Fruit fly (Drosophila melanogaster) whole organism, embryonic: ENCODE data around the gene Srpk79D.

Experiments used
- B-H2 ChIP-seq: fragments of 200-800 bp; sonication (Bioruptor generic); optimal IDR thresholded peaks from 2 replicates; lab custom pipeline; 2018; ENCODE audit warnings: missing biosample characterization, mild to moderate bottlenecking, missing genetic modification characterization
- Bdp1 ChIP-seq: fragments of 200-800 bp; sonication (Bioruptor generic); optimal IDR thresholded peaks from 3 replicates; lab custom pipeline; 2016; ENCODE audit warnings: missing biosample characterization, missing genetic modification characterization
- CG10979 ChIP-seq: fragments of 200-800 bp; sonication (Bioruptor generic); optimal IDR thresholded peaks from 2 replicates; lab custom pipeline; 2018; ENCODE audit warnings: missing biosample characterization, mild to moderate bottlenecking, missing genetic modification characterization, moderate library complexity
- CG12299 ChIP-seq: fragments of 200-800 bp; sonication (Bioruptor generic); optimal IDR thresholded peaks from 2 replicates; lab custom pipeline; 2018; ENCODE audit warnings: missing biosample characterization, mild to moderate bottlenecking, missing genetic modification characterization
- CG12659 ChIP-seq: fragments of 200-800 bp; sonication (Bioruptor generic); optimal IDR thresholded peaks from 3 replicates; lab custom pipeline; 2017; ENCODE audit warnings: mild to moderate bottlenecking, missing biosample characterization, missing genetic modification reagents, missing genetic modification characterization
- CG13424 ChIP-seq: fragments of 200-800 bp; sonication (Bioruptor generic); optimal IDR thresholded peaks from 2 replicates; lab custom pipeline; 2019; ENCODE audit warnings: missing biosample characterization, mild to moderate bottlenecking, missing genetic modification characterization, moderate library complexity
- CG18262 ChIP-seq: fragments of 200-800 bp; optimal IDR thresholded peaks from 3 replicates; lab custom pipeline; 2019; ENCODE audit warnings: missing biosample characterization, mild to moderate bottlenecking, missing genetic modification characterization, moderate library complexity
- CG1832 ChIP-seq: fragments of 200-800 bp; sonication (Bioruptor generic); optimal IDR thresholded peaks from 2 replicates; lab custom pipeline; 2017; ENCODE audit warnings: missing biosample characterization, mild to moderate bottlenecking, missing genetic modification characterization, inconsistent platforms
- CG34376 ChIP-seq: fragments of 200-800 bp; sonication (Bioruptor generic); optimal IDR thresholded peaks from 2 replicates; lab custom pipeline; 2018; ENCODE audit warnings: missing biosample characterization, mild to moderate bottlenecking, missing genetic modification characterization
- CG3726 ChIP-seq: fragments of 200-800 bp; sonication (Bioruptor generic); IDR thresholded peaks from 3 replicates; pipeline ENCODE4, ENCODE4 v1.3.6; 2022; ENCODE audit warnings: missing biosample characterization, missing genetic modification characterization
- CG3838 ChIP-seq: fragments of 200-800 bp; sonication (Bioruptor generic); optimal IDR thresholded peaks from 3 replicates; lab custom pipeline; 2016; ENCODE audit warnings: missing biosample characterization, missing genetic modification characterization
- CG4404 ChIP-seq: fragments of 200-800 bp; sonication (Bioruptor generic); IDR thresholded peaks from 2 replicates; pipeline ENCODE4 v1.3.6; 2022; ENCODE audit warnings: missing biosample characterization, missing genetic modification characterization
- CG6689 ChIP-seq: fragments of 200-800 bp; sonication (Bioruptor generic); IDR thresholded peaks from 2 replicates; pipeline ENCODE4 v1.3.6; 2022; ENCODE audit warnings: missing biosample characterization, missing genetic modification characterization
- CG7745 ChIP-seq: fragments of 200-800 bp; sonication (Bioruptor generic); optimal IDR thresholded peaks from 2 replicates; lab custom pipeline; 2018; ENCODE audit warnings: missing biosample characterization, mild to moderate bottlenecking, missing genetic modification characterization, moderate library complexity
- CG9932 ChIP-seq: fragments of 200-800 bp; sonication (Bioruptor generic); IDR thresholded peaks from 2 replicates; pipeline ENCODE4 v1.3.6; 2022; ENCODE audit warnings: missing biosample characterization, missing genetic modification characterization
- Dfd ChIP-seq, 2 experiments: fragments of >200 bp; optimal IDR thresholded peaks; 2 replicates each; lab custom pipeline; 2017; ENCODE audit warnings: missing biosample characterization in 2 of 2, missing genetic modification characterization in 2 of 2
- Dref ChIP-seq: fragments of 200-800 bp; sonication (Bioruptor generic); IDR thresholded peaks from 2 replicates; pipeline ENCODE4 v1.3.6; 2022; ENCODE audit warnings: missing biosample characterization, missing genetic modification characterization
- E2f2 ChIP-seq: fragments of 200-800 bp; sonication (Bioruptor generic); IDR thresholded peaks from 2 replicates; pipeline ENCODE4 v1.3.6; 2022; ENCODE audit warnings: missing biosample characterization, missing genetic modification characterization
- Ets97D ChIP-seq: fragments of 200-800 bp; sonication (Bioruptor generic); optimal IDR thresholded peaks from 3 replicates; lab custom pipeline; 2016; ENCODE audit warnings: missing biosample characterization, missing genetic modification characterization
- Fer1 ChIP-seq: fragments of 200-800 bp; sonication (Bioruptor generic); optimal IDR thresholded peaks from 2 replicates; lab custom pipeline; 2017; ENCODE audit warnings: missing biosample characterization, mild to moderate bottlenecking, missing genetic modification characterization
- GATAe ChIP-seq: fragments of 200-800 bp; sonication (Bioruptor generic); conservative IDR thresholded peaks from 2 replicates; pipeline ENCODE4 v1.3.6; 2022; ENCODE audit warnings: missing biosample characterization, missing genetic modification characterization
- Gsc ChIP-seq: fragments of 200-800 bp; sonication (Bioruptor generic); IDR thresholded peaks from 2 replicates; pipeline ENCODE4 v1.3.6; 2022; ENCODE audit warnings: missing biosample characterization, missing genetic modification characterization
- Lpt ChIP-seq: fragments of >200 bp; optimal IDR thresholded peaks from 2 replicates; lab custom pipeline; 2018; ENCODE audit warnings: missing biosample characterization, missing genetic modification characterization
- Scr ChIP-seq: fragments of 200-800 bp; sonication (Bioruptor generic); IDR thresholded peaks from 2 replicates; pipeline ENCODE4 v1.3.6; 2022; ENCODE audit warnings: missing biosample characterization, missing genetic modification characterization; ENCODE audit not compliant: partially characterized antibody
- bigmax ChIP-seq: fragments of 200-800 bp; sonication (Bioruptor generic); optimal IDR thresholded peaks from 2 replicates; lab custom pipeline; 2018; ENCODE audit warnings: missing biosample characterization, mild to moderate bottlenecking, missing genetic modification characterization
- bowl ChIP-seq: fragments of 200-800 bp; sonication (Bioruptor generic); IDR thresholded peaks from 2 replicates; pipeline ENCODE4 v1.3.6; 2022; ENCODE audit warnings: missing biosample characterization, missing genetic modification characterization
- br ChIP-seq: fragments of >200 bp; optimal IDR thresholded peaks from 2 replicates; lab custom pipeline; 2017
- caup ChIP-seq: fragments of 200-800 bp; sonication (Bioruptor generic); optimal IDR thresholded peaks from 3 replicates; lab custom pipeline; 2017; ENCODE audit warnings: missing biosample characterization, mild to moderate bottlenecking, missing genetic modification characterization, moderate library complexity; ENCODE audit not compliant: severe bottlenecking
- cwo ChIP-seq: fragments of 200-800 bp; sonication (Bioruptor generic); optimal IDR thresholded peaks from 3 replicates; lab custom pipeline; 2017; ENCODE audit warnings: missing biosample characterization, missing genetic modification characterization, mild to moderate bottlenecking, moderate library complexity, missing genetic modification reagents
- dan ChIP-seq: fragments of 200-800 bp; sonication (Bioruptor generic); IDR thresholded peaks from 2 replicates; pipeline ENCODE4 v1.3.6; 2022; ENCODE audit warnings: missing biosample characterization, missing genetic modification characterization
- dpn ChIP-seq, 2 experiments: fragments of 200-800 bp; sonication (Bioruptor generic); optimal IDR thresholded peaks; 3 replicates each; lab custom pipeline; 2016; ENCODE audit warnings: missing biosample characterization in 2 of 2, missing genetic modification characterization in 2 of 2
- fd3F ChIP-seq: fragments of 200-800 bp; sonication (Bioruptor generic); optimal IDR thresholded peaks from 2 replicates; lab custom pipeline; 2018; ENCODE audit warnings: missing biosample characterization, mild to moderate bottlenecking, missing genetic modification characterization, moderate library complexity
- ftz-f1 ChIP-seq: fragments of 200-800 bp; sonication (Bioruptor generic); optimal IDR thresholded peaks from 2 replicates; lab custom pipeline; 2016; ENCODE audit warnings: missing biosample characterization, missing genetic modification characterization
- gsb ChIP-seq: fragments of 200-800 bp; sonication (Bioruptor generic); IDR thresholded peaks from 2 replicates; pipeline ENCODE4 v1.3.6; 2022; ENCODE audit warnings: missing biosample characterization, missing genetic modification characterization
- inv ChIP-seq: fragments of 200-800 bp; sonication (Bioruptor generic); IDR thresholded peaks from 2 replicates; pipeline ENCODE4 v1.3.6; 2022; ENCODE audit warnings: missing biosample characterization, missing genetic modification characterization; ENCODE audit not compliant: partially characterized antibody
- klu ChIP-seq: fragments of 200-800 bp; sonication (Bioruptor generic); IDR thresholded peaks from 2 replicates; pipeline ENCODE4 v1.3.6; 2022; ENCODE audit warnings: missing biosample characterization, missing genetic modification characterization
- mld ChIP-seq: fragments of 200-800 bp; sonication (Bioruptor generic); IDR thresholded peaks from 3 replicates; pipeline ENCODE4 v1.3.6; 2022; ENCODE audit warnings: missing biosample characterization, missing genetic modification characterization; ENCODE audit not compliant: partially characterized antibody
- oc ChIP-seq: fragments of 200-800 bp; sonication (Bioruptor generic); optimal IDR thresholded peaks from 2 replicates; lab custom pipeline; 2018; ENCODE audit warnings: missing biosample characterization, mild to moderate bottlenecking, missing genetic modification characterization, moderate library complexity
- pan ChIP-seq, 4 experiments: fragments of >200 bp in 3 of 4; fragments of 200-800 bp in 1 of 4; sonication (Bioruptor generic) in 1 of 4; optimal IDR thresholded peaks in 3 of 4; IDR thresholded peaks in 1 of 4; 2 replicates each; pipeline versions ENCODE4 v1.3.6 to Lab custom; 2017 to 2022; ENCODE audit warnings: missing biosample characterization in 2 of 4, missing genetic modification characterization in 2 of 4, mixed read lengths in 1 of 4
- pho ChIP-seq: fragments of 200-800 bp; sonication (Bioruptor generic); optimal IDR thresholded peaks from 2 replicates; lab custom pipeline; 2016; ENCODE audit warnings: missing biosample characterization, missing genetic modification characterization
- prd ChIP-seq, 3 experiments: fragments of >200 bp in 2 of 3; fragments of 200-800 bp in 1 of 3; sonication (Bioruptor generic) in 1 of 3; optimal IDR thresholded peaks in 2 of 3; IDR thresholded peaks in 1 of 3; 2 replicates in 2 of 3; 3 replicates in 1 of 3; pipeline versions ENCODE4 v1.3.6 to Lab custom; 2017 to 2022; ENCODE audit warnings: missing biosample characterization in 1 of 3, missing genetic modification characterization in 1 of 3
- slp2 ChIP-seq: fragments of 200-800 bp; sonication (Bioruptor generic); optimal IDR thresholded peaks from 2 replicates; lab custom pipeline; 2016; ENCODE audit warnings: missing biosample characterization, missing genetic modification characterization
- sob ChIP-seq: fragments of 200-800 bp; sonication (Bioruptor generic); IDR thresholded peaks from 2 replicates; pipeline ENCODE4 v1.3.6; 2022; ENCODE audit warnings: missing biosample characterization, missing genetic modification characterization
- stwl ChIP-seq: fragments of 200-800 bp; sonication (Bioruptor generic); optimal IDR thresholded peaks from 3 replicates; lab custom pipeline; 2018; ENCODE audit warnings: missing biosample characterization, mild to moderate bottlenecking, missing genetic modification characterization, moderate library complexity
- tio ChIP-seq: fragments of 200-800 bp; sonication (Bioruptor generic); optimal IDR thresholded peaks from 2 replicates; lab custom pipeline; 2017; ENCODE audit warnings: missing biosample characterization, missing genetic modification characterization, inconsistent platforms
- tll ChIP-seq, 2 experiments: fragments of 200-800 bp in 1 of 2; fragments of >200 bp in 1 of 2; sonication (Bioruptor generic) in 1 of 2; optimal IDR thresholded peaks; 2 replicates each; lab custom pipeline; 2017 to 2019; ENCODE audit warnings: missing biosample characterization in 2 of 2, missing genetic modification characterization in 2 of 2, mild to moderate bottlenecking in 1 of 2, moderate library complexity in 1 of 2
- tna ChIP-seq: fragments of 200-800 bp; sonication (Bioruptor generic); IDR thresholded peaks from 2 replicates; pipeline ENCODE4 v1.3.6; 2022; ENCODE audit warnings: missing biosample characterization, missing genetic modification characterization; ENCODE audit not compliant: partially characterized antibody

The Srpk79D gene

dm6 chr3L:22287994-22288766 lies 14.4 kb downstream of the Srpk79D start, which contains the start of the genes Hem and IleRS (continued):
- peak; percentile 36; the same call in 1 of the 3 replicates for TF ChIP-seq mld
- peak; percentile 60 for TF ChIP-seq Bdp1 (GFP tag; lab: Kevin White, UChicago)
- no peak for TF ChIP-seq br (lab: Kevin White, UChicago)
- peak; percentile 93 for TF ChIP-seq CG10979
- TF ChIP-seq CG4404, result peak; percentile 86
- peak; percentile 92 for TF ChIP-seq sob (GFP tag; lab: Robert Waterston, UW)
- peak; percentile 92 for TF ChIP-seq CG9932 (GFP tag; lab: Robert Waterston, UW)
- peak; percentile 91 for TF ChIP-seq pho (GFP tag; lab: Kevin White, UChicago)
- peak; percentile 81 for TF ChIP-seq Dref
- TF ChIP-seq CG1832 (GFP tag; lab: Kevin White, UChicago), result no peak
- peak; percentile 64; the same call in 1 of the 2 replicates for TF ChIP-seq inv
- TF ChIP-seq fd3F (GFP tag; lab: Kevin White, UChicago), result peak; percentile 90
- peak; percentile 72 for TF ChIP-seq E2f2 (GFP tag; lab: Robert Waterston, UW)
- no peak for TF ChIP-seq Lpt (GFP tag; lab: Kevin White, UChicago)
- TF ChIP-seq dpn (GFP tag; optimal IDR thresholded peaks at IDR 0.05; lab: Kevin White, UChicago), result peak; percentile 90 to 91
- TF ChIP-seq bigmax (GFP tag; lab: Kevin White, UChicago), result no peak
- TF ChIP-seq Dfd (GFP tag; optimal IDR thresholded peaks at IDR 0.05; lab: Kevin White, UChicago), result no peak
- peak; percentile 84 for TF ChIP-seq klu (GFP tag; lab: Robert Waterston, UW)
- TF ChIP-seq CG34376, result peak; percentile 35
- peak; percentile 89 for TF ChIP-seq caup (GFP tag; lab: Kevin White, UChicago)
- peak; percentile 78 for TF ChIP-seq CG3838 (GFP tag; lab: Kevin White, UChicago)
- peak; percentile 79 for TF ChIP-seq CG12299
- TF ChIP-seq oc (tag; lab: Kevin White, UChicago), result peak; percentile 78
- peak; percentile 76; the same call in 2 of the 3 replicates for TF ChIP-seq CG3726 (GFP tag; lab: Robert Waterston, UW)
- TF ChIP-seq CG7745, result no peak
- TF ChIP-seq GATAe (GFP tag; lab: Robert Waterston, UW), result peak; percentile 53; the same call in 1 of the 2 replicates
- TF ChIP-seq CG18262 (tag; lab: Kevin White, UChicago), result peak; percentile 95
- 0 out of 2 replicates have a peak, but pooled peaks have one; percentile 34 for TF ChIP-seq gsb
- TF ChIP-seq Fer1 (GFP tag; lab: Kevin White, UChicago), result no peak
- peak; percentile 87 for TF ChIP-seq B-H2
- peak; percentile 79 for TF ChIP-seq slp2 (GFP tag; lab: Kevin White, UChicago)
- TF ChIP-seq CG13424, result peak; percentile 93
- no peak for TF ChIP-seq pan (optimal IDR thresholded peaks at IDR 0.05; lab: Kevin White, UChicago)
- TF ChIP-seq pan (GFP tag; optimal IDR thresholded peaks at IDR 0.05 in 1 of 2, IDR thresholded peaks at IDR 0.05 in 1 of 2), result peak in 1 of 2 experiments; percentile 93
- TF ChIP-seq tll (GFP tag; optimal IDR thresholded peaks at IDR 0.05; lab: Kevin White, UChicago), result peak in 1 of 2 experiments; percentile 50
- peak; percentile 58 for TF ChIP-seq Ets97D
- peak; percentile 90 for TF ChIP-seq CG6689 (GFP tag; lab: Robert Waterston, UW)
- TF ChIP-seq dan (GFP tag; lab: Robert Waterston, UW), result no peak
- peak; percentile 89 for TF ChIP-seq ftz-f1 (GFP tag; lab: Kevin White, UChicago)
- TF ChIP-seq cwo, result peak; percentile 84
- peak; percentile 73 for TF ChIP-seq Scr (GFP tag; lab: Robert Waterston, UW)
- peak; percentile 94 for TF ChIP-seq tio (GFP tag; lab: Kevin White, UChicago)
- TF ChIP-seq CG12659 (GFP tag; lab: Kevin White, UChicago), result peak; percentile 95
- peak; percentile 55; the same call in 1 of the 2 replicates for TF ChIP-seq bowl (GFP tag; lab: Robert Waterston, UW)
- TF ChIP-seq tna (GFP tag; lab: Robert Waterston, UW), result peak; percentile 53
- TF ChIP-seq stwl (tag; lab: Kevin White, UChicago), result peak; percentile 66
- no peak for TF ChIP-seq prd (optimal IDR thresholded peaks at IDR 0.05; lab: Kevin White, UChicago)
- TF ChIP-seq prd (GFP tag; IDR thresholded peaks at IDR 0.05; lab: Robert Waterston, UW), result peak; percentile 94
- TF ChIP-seq Gsc (GFP tag; lab: Robert Waterston, UW), result peak; percentile 54
